Worm (Caenorhabditis elegans) whole organism, L4/young adult: ENCODE measurements around the gene paqr-1.

Experiments used
- W03F9.2 ChIP-seq: fragments of 150-350 bp; optimal IDR thresholded peaks from 2 replicates; lab custom pipeline; 2014; ENCODE audit warnings: missing biosample characterization, missing genetic modification characterization
- dao-5 ChIP-seq: sonication (generic microtip); optimal IDR thresholded peaks from 2 replicates; lab custom pipeline; 2016; ENCODE audit warnings: missing genotype, missing genetic modification characterization, moderate library complexity, missing compliant biosample characterization
- him-1 ChIP-seq: sonication (generic microtip); optimal IDR thresholded peaks from 2 replicates; lab custom pipeline; 2016; ENCODE audit warnings: missing genotype, missing genetic modification reagents, missing genetic modification characterization, missing compliant biosample characterization

Gene paqr-1

ce11 chrIV:6519593-6519992, 35.6 kb downstream of the paqr-1 start, which contains the start of gene C01G5.9:
TSS of gene C01G5.9 (plus strand) at chrIV:6519893.
- no peak for TF ChIP-seq W03F9.2
- no peak for TF ChIP-seq him-1 (tag; lab: Kevin White, UChicago)
- no peak for TF ChIP-seq dao-5 (tag; lab: Kevin White, UChicago)

ce11 chrIV:6517859-6518258, 37.4 kb downstream of the paqr-1 start, which contains the start of gene C01G5.7:
TSS of gene C01G5.7 (plus strand) at chrIV:6518159.
- TF ChIP-seq dao-5 (tag; lab: Kevin White, UChicago) (no peak), him-1 (tag; lab: Kevin White, UChicago) (no peak), W03F9.2 (no peak)

ce11 chrIV:6514700-6515099, 40.5 kb downstream of the paqr-1 start:
- TF ChIP-seq W03F9.2: no peak
- TF ChIP-seq dao-5 (tag; lab: Kevin White, UChicago): no peak
- TF ChIP-seq him-1 (tag; lab: Kevin White, UChicago): no peak

ce11 chrIV:6511767-6512166, 43.5 kb downstream of the paqr-1 start:
- TF ChIP-seq W03F9.2 (no peak), dao-5 (tag; lab: Kevin White, UChicago) (no peak), him-1 (tag; lab: Kevin White, UChicago) (no peak)

ce11 chrIV:6506424-6506823, 48.8 kb downstream of the paqr-1 start, which contains the start of gene pqn-89:
TSS of gene pqn-89 (plus strand) at chrIV:6506724.
- no peak for TF ChIP-seq dao-5 (tag; lab: Kevin White, UChicago)
- TF ChIP-seq W03F9.2: no peak
- TF ChIP-seq him-1 (tag; lab: Kevin White, UChicago): no peak

ce11 chrIV:6502725-6503124, 52.5 kb downstream of the paqr-1 start:
- no peak for TF ChIP-seq dao-5 (tag; lab: Kevin White, UChicago)
- TF ChIP-seq W03F9.2: no peak
- TF ChIP-seq him-1 (tag; lab: Kevin White, UChicago): no peak
